Fruit fly (Drosophila melanogaster) whole organism, wandering third instar larva: Measurements from ENCODE around the gene Eig71Eg.

Experiments
- Abd-B ChIP-seq: fragments of >200 bp; optimal IDR thresholded peaks from 2 replicates; lab custom pipeline; 2017; ENCODE audit warnings: missing biosample characterization, missing genetic modification characterization
- CrebA ChIP-seq: fragments of 200-800 bp; sonication (Bioruptor generic); optimal IDR thresholded peaks from 2 replicates; lab custom pipeline; 2016; ENCODE audit warnings: missing biosample characterization, mild to moderate bottlenecking, missing genetic modification characterization, borderline replicate concordance
- Dif ChIP-seq: fragments of 200-275, 200-300 bp; sonication (Bioruptor generic); optimal IDR thresholded peaks from 2 replicates; lab custom pipeline; 2018; ENCODE audit warnings: missing biosample characterization, missing genetic modification characterization; ENCODE audit not compliant: partially characterized antibody
- GATAd ChIP-seq: sonication (Bioruptor generic); optimal IDR thresholded peaks from 2 replicates; lab custom pipeline; 2016; ENCODE audit warnings: missing biosample characterization, missing genetic modification characterization
- HLH106 ChIP-seq: fragments of 200-800 bp; optimal IDR thresholded peaks from 3 replicates; lab custom pipeline; 2019; ENCODE audit warnings: missing biosample characterization, mild to moderate bottlenecking, missing genetic modification characterization, moderate library complexity
- Hr78 ChIP-seq: fragments of >200 bp; optimal IDR thresholded peaks from 2 replicates; lab custom pipeline; 2017; ENCODE audit warnings: missing biosample characterization, missing genetic modification characterization
- Hr83 ChIP-seq: fragments of 200-300 bp; sonication (Bioruptor generic); optimal IDR thresholded peaks from 2 replicates; lab custom pipeline; 2016; ENCODE audit warnings: missing biosample characterization, mild to moderate bottlenecking, missing genetic modification characterization, moderate library complexity; ENCODE audit not compliant: poor library complexity, severe bottlenecking
- Jra ChIP-seq: sonication (Bioruptor generic); optimal IDR thresholded peaks from 2 replicates; lab custom pipeline; 2016; ENCODE audit warnings: missing biosample characterization, missing genetic modification characterization
- Mio ChIP-seq: sonication (Bioruptor generic); optimal IDR thresholded peaks from 2 replicates; lab custom pipeline; 2016; ENCODE audit warnings: missing biosample characterization, missing genetic modification characterization
- Myc ChIP-seq: fragments of >200 bp; optimal IDR thresholded peaks from 2 replicates; lab custom pipeline; 2017
- N ChIP-seq: fragments of >200 bp; optimal IDR thresholded peaks from 2 replicates; lab custom pipeline; 2018; ENCODE audit warnings: missing biosample characterization, missing external identifiers, missing genetic modification characterization
- Rel ChIP-seq, 2 experiments: fragments of 200-800 bp; sonication (Bioruptor generic) in 1 of 2; optimal IDR thresholded peaks; 2 replicates in 1 of 2; 3 replicates in 1 of 2; lab custom pipeline; 2016 to 2019; ENCODE audit warnings: mild to moderate bottlenecking in 2 of 2, missing biosample characterization in 2 of 2, missing genetic modification characterization in 2 of 2, moderate library complexity in 1 of 2
- Sp1 ChIP-seq: fragments of 200-800 bp; sonication (Bioruptor generic); optimal IDR thresholded peaks from 3 replicates; lab custom pipeline; 2019; ENCODE audit warnings: missing biosample characterization, mild to moderate bottlenecking, missing genetic modification characterization, moderate library complexity
- Vsx2 ChIP-seq: fragments of 200-300, 225-300 bp; sonication (Bioruptor generic); optimal IDR thresholded peaks from 2 replicates; lab custom pipeline; 2018; ENCODE audit warnings: missing biosample characterization, missing genetic modification characterization; ENCODE audit not compliant: partially characterized antibody
- br ChIP-seq: fragments of 200-800 bp; sonication (Bioruptor generic); optimal IDR thresholded peaks from 2 replicates; lab custom pipeline; 2016; ENCODE audit warnings: missing biosample characterization, missing genetic modification characterization
- brk ChIP-seq: fragments of 200-800 bp; sonication (Bioruptor generic); optimal IDR thresholded peaks from 2 replicates; lab custom pipeline; 2016; ENCODE audit warnings: missing biosample characterization, mild to moderate bottlenecking, missing genetic modification characterization
- dl ChIP-seq, 2 experiments: fragments of 175-275, 200-275 bp in 1 of 2; fragments of 200-275 bp in 1 of 2; sonication (Bioruptor generic); optimal IDR thresholded peaks; lab custom pipeline; 2018; ENCODE audit warnings: mild to moderate bottlenecking in 2 of 2, missing biosample characterization in 2 of 2, missing genetic modification characterization in 2 of 2, moderate library complexity in 2 of 2; ENCODE audit not compliant: partially characterized antibody in 2 of 2, insufficient read depth in 1 of 2
- dmrt93B ChIP-seq: fragments of 200-800 bp; sonication (Bioruptor generic); optimal IDR thresholded peaks from 2 replicates; lab custom pipeline; 2018; ENCODE audit warnings: missing biosample characterization, mild to moderate bottlenecking, missing genetic modification characterization
- dsf ChIP-seq: sonication (Bioruptor generic); optimal IDR thresholded peaks from 2 replicates; lab custom pipeline; 2016; ENCODE audit warnings: missing biosample characterization, missing genetic modification characterization, borderline replicate concordance
- ey ChIP-seq: fragments of 200-800 bp; sonication (Bioruptor generic); optimal IDR thresholded peaks from 2 replicates; lab custom pipeline; 2016; ENCODE audit warnings: missing biosample characterization, missing genetic modification characterization
- foxo ChIP-seq, 2 experiments: fragments of 200-800 bp; sonication (Bioruptor generic); optimal IDR thresholded peaks; 2 replicates in 1 of 2; 3 replicates in 1 of 2; lab custom pipeline; 2016 to 2017; ENCODE audit warnings: missing biosample characterization in 2 of 2, missing genetic modification characterization in 2 of 2
- fru ChIP-seq: fragments of 200-800 bp; sonication (Bioruptor generic); optimal IDR thresholded peaks from 3 replicates; lab custom pipeline; 2016; ENCODE audit warnings: missing biosample characterization, mild to moderate bottlenecking, missing genetic modification characterization
- h ChIP-seq: fragments of 200-800 bp; sonication (Bioruptor generic); optimal IDR thresholded peaks from 3 replicates; lab custom pipeline; 2016; ENCODE audit warnings: missing biosample characterization, mild to moderate bottlenecking, missing genetic modification characterization
- jim ChIP-seq: fragments of 175-275, 200-325 bp; sonication (Bioruptor generic); optimal IDR thresholded peaks from 2 replicates; lab custom pipeline; 2016; ENCODE audit warnings: missing biosample characterization, mild to moderate bottlenecking, missing genetic modification characterization
- psq ChIP-seq: fragments of 200-800 bp; sonication (Bioruptor generic); optimal IDR thresholded peaks from 3 replicates; lab custom pipeline; 2017; ENCODE audit warnings: missing biosample characterization, mild to moderate bottlenecking, missing genetic modification characterization, moderate library complexity
- rgr ChIP-seq: fragments of 200-800 bp; sonication (Bioruptor generic); optimal IDR thresholded peaks from 3 replicates; lab custom pipeline; 2016; ENCODE audit warnings: missing biosample characterization, mild to moderate bottlenecking, missing genetic modification characterization
- sage ChIP-seq: fragments of 200-800 bp; sonication (Bioruptor generic); optimal IDR thresholded peaks from 2 replicates; lab custom pipeline; 2016; ENCODE audit warnings: missing biosample characterization, mild to moderate bottlenecking, missing genetic modification characterization
- sv ChIP-seq: fragments of 200-800 bp; sonication (Bioruptor generic); optimal IDR thresholded peaks from 3 replicates; lab custom pipeline; 2016; ENCODE audit warnings: missing biosample characterization, missing genetic modification characterization
- tai ChIP-seq: sonication (Bioruptor generic); optimal IDR thresholded peaks from 2 replicates; lab custom pipeline; 2016; ENCODE audit warnings: missing biosample characterization, missing genetic modification characterization
- usp ChIP-seq: fragments of >200 bp; optimal IDR thresholded peaks from 2 replicates; lab custom pipeline; 2017; ENCODE audit warnings: missing biosample characterization, missing genetic modification characterization
- woc ChIP-seq: sonication (Bioruptor generic); optimal IDR thresholded peaks from 2 replicates; lab custom pipeline; 2016; ENCODE audit warnings: missing biosample characterization, mild to moderate bottlenecking, missing genetic modification characterization

The Eig71Eg gene

dm6 chr3L:15657290-15657689 is at the start of gene Eig71Eg, which contains the start of gene Eig71Ef:
Eig71Eg (plus strand) TSS chr3L:15657628.
Eig71Ef (minus strand) TSS chr3L:15657390.
- TF ChIP-seq rgr (no peak), dmrt93B (GFP tag; lab: Kevin White, UChicago) (no peak), GATAd (GFP tag; lab: Kevin White, UChicago) (no peak), Dif (GFP tag; lab: Kevin White, UChicago) (no peak), sage (GFP tag; lab: Kevin White, UChicago) (no peak), N (GFP tag; lab: Kevin White, UChicago) (no peak), dl (GFP tag; optimal IDR thresholded peaks at IDR 0.05; lab: Kevin White, UChicago; ENCODE audit: insufficient read depth in 1 of 2, partially characterized antibody in 2 of 2) (no peak), Mio (GFP tag; lab: Kevin White, UChicago) (no peak), jim (GFP tag; lab: Kevin White, UChicago) (no peak), psq (GFP tag; lab: Kevin White, UChicago) (no peak), brk (GFP tag; lab: Kevin White, UChicago) (no peak), tai (GFP tag; lab: Kevin White, UChicago) (no peak), br (GFP tag; lab: Kevin White, UChicago) (no peak), Hr83 (no peak), woc (GFP tag; lab: Kevin White, UChicago) (no peak), Sp1 (GFP tag; lab: Kevin White, UChicago) (no peak), HLH106 (tag; lab: Kevin White, UChicago) (no peak), Abd-B (GFP tag; lab: Kevin White, UChicago) (no peak), Myc (lab: Kevin White, UChicago) (no peak)

DNA sequence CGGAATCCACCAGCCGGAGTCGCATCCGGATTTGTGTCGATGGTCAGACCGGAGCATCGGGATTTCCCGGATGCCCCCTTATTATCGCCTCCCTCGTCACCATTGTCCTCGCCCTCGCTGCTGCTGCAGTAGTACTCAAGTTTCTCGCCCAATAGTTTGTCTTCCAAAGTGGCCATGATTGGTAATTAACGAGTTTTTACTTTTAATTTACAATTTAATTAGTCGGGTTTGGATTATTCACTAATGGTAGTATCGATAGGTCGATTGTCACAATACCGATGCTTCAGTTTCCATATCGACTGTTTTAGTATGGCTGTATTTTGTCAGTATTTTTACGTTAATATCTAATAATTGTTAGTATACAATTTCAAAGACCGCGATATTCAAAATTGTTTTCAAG is 47.3 kb upstream of the Eig71Eg start, which contains the start of gene CG7650:
Gene CG7650, minus strand, starts transcription at position 278 of the 400 bp plus-strand sequence.
- TF ChIP-seq jim (GFP tag; lab: Kevin White, UChicago), result no peak
- peak; percentile 77 for TF ChIP-seq Vsx2 (GFP tag; lab: Kevin White, UChicago)
- no peak for TF ChIP-seq Hr83
- no peak for TF ChIP-seq Rel (GFP tag; optimal IDR thresholded peaks at IDR 0.05; lab: Kevin White, UChicago)
- peak; percentile 71 for TF ChIP-seq Rel (tag; optimal IDR thresholded peaks at IDR 0.05; lab: Kevin White, UChicago)
- TF ChIP-seq brk (GFP tag; lab: Kevin White, UChicago), result peak; percentile 67
- TF ChIP-seq dsf (GFP tag; lab: Kevin White, UChicago), result no peak
- no peak for TF ChIP-seq fru (GFP tag; lab: Kevin White, UChicago)

DNA sequence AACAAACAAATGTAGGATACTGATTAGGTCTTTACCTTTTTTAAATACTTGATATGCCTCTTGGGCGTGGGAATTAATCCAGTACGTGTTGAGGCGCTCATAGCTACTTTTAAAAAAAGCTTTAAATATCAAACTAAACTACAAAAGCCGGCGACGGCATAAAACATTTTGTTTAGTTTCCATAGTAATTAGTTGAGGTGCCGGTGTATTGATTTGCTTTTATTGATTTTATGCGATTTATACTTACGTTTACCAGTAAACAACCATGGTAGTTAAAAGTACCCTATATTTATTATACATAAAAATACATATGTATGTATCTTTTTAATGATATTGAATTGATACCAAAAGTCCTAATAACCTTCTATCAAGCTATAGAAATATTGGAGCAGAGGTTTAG is 44.7 kb upstream of the Eig71Eg start, which contains the start of gene CG13449:
Gene CG13449, minus strand, starts transcription at position 101 of the 400 bp plus-strand sequence.
- TF ChIP-seq Myc (lab: Kevin White, UChicago) (no peak), ey (GFP tag; lab: Kevin White, UChicago) (no peak), usp (GFP tag; lab: Kevin White, UChicago) (no peak), HLH106 (tag; lab: Kevin White, UChicago) (no peak), dl (GFP tag; optimal IDR thresholded peaks at IDR 0.05; lab: Kevin White, UChicago; ENCODE audit: insufficient read depth in 1 of 2, partially characterized antibody in 2 of 2) (no peak), foxo (GFP tag; optimal IDR thresholded peaks at IDR 0.05; lab: Kevin White, UChicago) (no peak), N (GFP tag; lab: Kevin White, UChicago) (no peak), Abd-B (GFP tag; lab: Kevin White, UChicago) (no peak), psq (GFP tag; lab: Kevin White, UChicago) (no peak), tai (GFP tag; lab: Kevin White, UChicago) (no peak)

dm6 chr3L:15616490-15616889 is 40.9 kb upstream of the Eig71Eg start:
- TF ChIP-seq HLH106 (tag; lab: Kevin White, UChicago) (no peak), sage (GFP tag; lab: Kevin White, UChicago) (no peak), Hr78 (GFP tag; lab: Kevin White, UChicago) (no peak), brk (GFP tag; lab: Kevin White, UChicago) (no peak), dsf (GFP tag; lab: Kevin White, UChicago) (no peak), ey (GFP tag; lab: Kevin White, UChicago) (no peak), CrebA (no peak), sv (GFP tag; lab: Kevin White, UChicago) (no peak)

DNA sequence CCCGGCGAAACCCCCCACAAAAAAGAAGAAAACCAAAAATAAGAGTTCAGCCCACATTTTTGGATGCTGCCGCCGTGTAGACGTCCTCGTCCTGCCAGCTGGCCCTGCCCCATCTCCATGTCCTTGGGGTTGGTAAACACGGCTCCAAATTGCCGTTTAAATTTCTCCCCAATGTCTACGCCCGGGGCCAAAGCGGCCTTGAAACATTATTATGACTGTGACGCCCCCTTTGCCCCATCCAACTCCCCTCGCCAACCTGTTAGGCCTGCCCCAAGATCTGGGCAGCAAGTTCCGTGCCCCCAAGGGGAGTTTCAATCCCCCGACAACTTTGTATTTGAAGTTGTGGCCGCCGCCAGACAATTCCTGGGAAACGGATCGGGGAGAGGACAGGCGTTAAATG is 40.5 kb upstream of the Eig71Eg start:
- TF ChIP-seq br (GFP tag; lab: Kevin White, UChicago), result no peak
- TF ChIP-seq N (GFP tag; lab: Kevin White, UChicago), result no peak
- TF ChIP-seq h (GFP tag; lab: Kevin White, UChicago), result no peak
- no peak for TF ChIP-seq usp (GFP tag; lab: Kevin White, UChicago)
- TF ChIP-seq HLH106 (tag; lab: Kevin White, UChicago), result no peak
- no peak for TF ChIP-seq Jra
- no peak for TF ChIP-seq ey (GFP tag; lab: Kevin White, UChicago)
- TF ChIP-seq tai (GFP tag; lab: Kevin White, UChicago), result no peak
- TF ChIP-seq sv (GFP tag; lab: Kevin White, UChicago), result no peak
- TF ChIP-seq GATAd (GFP tag; lab: Kevin White, UChicago), result no peak
- no peak for TF ChIP-seq fru (GFP tag; lab: Kevin White, UChicago)
